Worm (Caenorhabditis elegans) whole organism, late embryonic: ENCODE measurements around the gene snpn-1.

ENCODE experiments used
- C08G9.2 ChIP-seq: sonication (generic microtip); optimal IDR thresholded peaks from 2 replicates; lab custom pipeline; 2016; ENCODE audit warnings: mild to moderate bottlenecking, missing genetic modification characterization, moderate library complexity, missing compliant biosample characterization
- F13H6.1 ChIP-seq: sonication (generic microtip); optimal IDR thresholded peaks from 2 replicates; lab custom pipeline; 2016; ENCODE audit warnings: missing genetic modification characterization, missing compliant biosample characterization
- K02D7.2 ChIP-seq: sonication (generic microtip); optimal IDR thresholded peaks from 2 replicates; lab custom pipeline; 2017; ENCODE audit warnings: mild to moderate bottlenecking, missing genetic modification characterization, missing compliant biosample characterization
- T23F11.4 ChIP-seq: fragments of 200-800 bp; sonication (Bioruptor generic); optimal IDR thresholded peaks from 2 replicates; lab custom pipeline; 2018; ENCODE audit warnings: mild to moderate bottlenecking, missing genetic modification characterization, missing compliant biosample characterization
- ahr-1 ChIP-seq: sonication (generic microtip); optimal IDR thresholded peaks from 2 replicates; lab custom pipeline; 2016; ENCODE audit warnings: missing genetic modification characterization, missing compliant biosample characterization
- ama-1 ChIP-seq: fragments of 150-350 bp; optimal IDR thresholded peaks from 2 replicates; lab custom pipeline; 2014
- ceh-14 ChIP-seq: sonication (generic microtip); optimal IDR thresholded peaks from 2 replicates; lab custom pipeline; 2016; ENCODE audit warnings: missing genotype, missing genetic modification characterization, missing compliant biosample characterization
- ceh-18 ChIP-seq: sonication (generic microtip); optimal IDR thresholded peaks from 2 replicates; lab custom pipeline; 2016; ENCODE audit warnings: missing genetic modification characterization, missing compliant biosample characterization
- ceh-2 ChIP-seq: sonication (generic microtip); optimal IDR thresholded peaks from 2 replicates; lab custom pipeline; 2016; ENCODE audit warnings: missing genotype, missing genetic modification characterization, missing compliant biosample characterization
- ceh-24 ChIP-seq: sonication (generic microtip); optimal IDR thresholded peaks from 2 replicates; lab custom pipeline; 2016; ENCODE audit warnings: mild to moderate bottlenecking, missing genetic modification characterization, missing compliant biosample characterization
- ceh-45 ChIP-seq: fragments of 200-800 bp; sonication (Bioruptor generic); IDR thresholded peaks from 2 replicates; pipeline ENCODE4 v1.3.6; 2022; ENCODE audit warnings: missing genetic modification reagents, missing genetic modification characterization, missing compliant biosample characterization
- ceh-6 ChIP-seq: fragments of 200-800 bp; sonication (Bioruptor generic); optimal IDR thresholded peaks from 2 replicates; lab custom pipeline; 2018; ENCODE audit warnings: mild to moderate bottlenecking, missing genetic modification characterization, missing compliant biosample characterization
- ceh-9 ChIP-seq: sonication (generic microtip); optimal IDR thresholded peaks from 2 replicates; lab custom pipeline; 2016; ENCODE audit warnings: mild to moderate bottlenecking, missing genetic modification characterization, inconsistent platforms, missing compliant biosample characterization
- che-1 ChIP-seq: sonication (generic microtip); optimal IDR thresholded peaks from 2 replicates; lab custom pipeline; 2016; ENCODE audit warnings: mild to moderate bottlenecking, missing genetic modification characterization, missing compliant biosample characterization
- dve-1 ChIP-seq: sonication (generic microtip); optimal IDR thresholded peaks from 2 replicates; lab custom pipeline; 2017; ENCODE audit warnings: antibody characterized with exemption, mild to moderate bottlenecking, missing genetic modification characterization, missing compliant biosample characterization
- elt-4 ChIP-seq: sonication (generic microtip); optimal IDR thresholded peaks from 2 replicates; lab custom pipeline; 2016; ENCODE audit warnings: missing genetic modification characterization, missing compliant biosample characterization
- fax-1 ChIP-seq: sonication (generic microtip); optimal IDR thresholded peaks from 2 replicates; lab custom pipeline; 2016; ENCODE audit warnings: missing genotype, missing genetic modification characterization, missing compliant biosample characterization
- gmeb-2 ChIP-seq: sonication (generic microtip); optimal IDR thresholded peaks from 2 replicates; lab custom pipeline; 2016; ENCODE audit warnings: missing genetic modification characterization, inconsistent platforms, missing compliant biosample characterization
- hlh-30 ChIP-seq: sonication (generic microtip); optimal IDR thresholded peaks from 2 replicates; lab custom pipeline; 2017; ENCODE audit warnings: antibody characterized with exemption, missing genetic modification characterization, missing compliant biosample characterization; ENCODE audit not compliant: insufficient read depth
- hlh-6 ChIP-seq: sonication (generic microtip); optimal IDR thresholded peaks from 2 replicates; lab custom pipeline; 2016; ENCODE audit warnings: missing genotype, missing genetic modification characterization, missing compliant biosample characterization
- hlh-8 ChIP-seq: sonication (generic microtip); optimal IDR thresholded peaks from 2 replicates; lab custom pipeline; 2016; ENCODE audit warnings: missing genotype, missing genetic modification characterization, missing compliant biosample characterization
- madf-2 ChIP-seq: sonication (generic microtip); optimal IDR thresholded peaks from 2 replicates; lab custom pipeline; 2017; ENCODE audit warnings: missing genetic modification characterization, missing compliant biosample characterization
- mec-3 ChIP-seq: sonication (generic microtip); optimal IDR thresholded peaks from 2 replicates; lab custom pipeline; 2016; ENCODE audit warnings: borderline replicate concordance, missing genetic modification characterization, missing compliant biosample characterization
- nfya-1 ChIP-seq: sonication (generic microtip); optimal IDR thresholded peaks from 2 replicates; lab custom pipeline; 2017; ENCODE audit warnings: missing genetic modification characterization, mild to moderate bottlenecking, missing compliant biosample characterization, antibody characterized with exemption, moderate library complexity
- nhr-232 ChIP-seq: sonication (generic microtip); optimal IDR thresholded peaks from 2 replicates; lab custom pipeline; 2016; ENCODE audit warnings: missing genetic modification characterization, missing compliant biosample characterization
- pat-9 ChIP-seq: fragments of 200-800 bp; sonication (Bioruptor generic); optimal IDR thresholded peaks from 2 replicates; lab custom pipeline; 2018; ENCODE audit warnings: mild to moderate bottlenecking, missing genetic modification characterization, moderate library complexity, missing compliant biosample characterization
- pax-1 ChIP-seq: fragments of 150-350 bp; optimal IDR thresholded peaks from 2 replicates; lab custom pipeline; 2014; ENCODE audit warnings: missing biosample characterization, missing genetic modification characterization
- pha-4 ChIP-seq: fragments of 150-350 bp; optimal IDR thresholded peaks from 2 replicates; lab custom pipeline; 2018; ENCODE audit warnings: missing biosample characterization, missing genetic modification reagents, missing genetic modification characterization
- pqm-1 ChIP-seq: sonication (generic microtip); optimal IDR thresholded peaks from 2 replicates; lab custom pipeline; 2016; ENCODE audit warnings: missing genetic modification characterization, missing compliant biosample characterization
- pros-1 ChIP-seq: fragments of 150-350 bp; optimal IDR thresholded peaks from 2 replicates; lab custom pipeline; 2014; ENCODE audit warnings: missing biosample characterization, missing genetic modification reagents, missing genetic modification characterization
- ref-2 ChIP-seq: sonication (generic microtip); optimal IDR thresholded peaks from 2 replicates; lab custom pipeline; 2016; ENCODE audit warnings: missing genetic modification characterization, missing compliant biosample characterization
- rnt-1 ChIP-seq: sonication (generic microtip); optimal IDR thresholded peaks from 2 replicates; lab custom pipeline; 2016; ENCODE audit warnings: missing genetic modification characterization, missing compliant biosample characterization
- sdc-2 ChIP-seq: sonication (generic microtip); optimal IDR thresholded peaks from 2 replicates; lab custom pipeline; 2016; ENCODE audit warnings: missing genotype, missing genetic modification characterization, missing compliant biosample characterization
- sox-2 ChIP-seq: fragments of 200-800 bp; sonication (Bioruptor generic); IDR thresholded peaks from 2 replicates; pipeline ENCODE4 v1.3.6; 2022; ENCODE audit warnings: missing genetic modification reagents, missing genetic modification characterization, missing compliant biosample characterization
- sox-4 ChIP-seq: sonication (generic microtip); optimal IDR thresholded peaks from 2 replicates; lab custom pipeline; 2017; ENCODE audit warnings: mild to moderate bottlenecking, missing genetic modification characterization, inconsistent platforms, missing compliant biosample characterization
- syd-9 ChIP-seq: sonication (generic microtip); optimal IDR thresholded peaks from 2 replicates; lab custom pipeline; 2016; ENCODE audit warnings: mild to moderate bottlenecking, missing genetic modification characterization, moderate library complexity, missing compliant biosample characterization
- tbx-2 ChIP-seq: sonication (generic microtip); optimal IDR thresholded peaks from 2 replicates; lab custom pipeline; 2016; ENCODE audit warnings: missing genetic modification characterization, missing compliant biosample characterization
- ttx-3 ChIP-seq: sonication (generic microtip); optimal IDR thresholded peaks from 2 replicates; lab custom pipeline; 2016; ENCODE audit warnings: missing genetic modification reagents, missing genetic modification characterization, missing compliant biosample characterization
- unc-3 ChIP-seq, 2 experiments: fragments of 200-800 bp in 1 of 2; sonication (Bioruptor generic) in 1 of 2; sonication (generic microtip) in 1 of 2; conservative IDR thresholded peaks in 1 of 2; optimal IDR thresholded peaks in 1 of 2; 2 replicates each; pipeline versions ENCODE4 v1.3.6 to Lab custom; 2016 to 2022; ENCODE audit warnings: missing compliant biosample characterization in 2 of 2, missing genetic modification characterization in 2 of 2, missing genetic modification reagents in 1 of 2
- unc-55 ChIP-seq: sonication (generic microtip); optimal IDR thresholded peaks from 2 replicates; lab custom pipeline; 2017; ENCODE audit warnings: missing biosample characterization, missing genetic modification reagents, missing genetic modification characterization
- zip-5 ChIP-seq: sonication (generic microtip); optimal IDR thresholded peaks from 2 replicates; lab custom pipeline; 2016; ENCODE audit warnings: missing genetic modification characterization, missing compliant biosample characterization

The snpn-1 gene

DNA sequence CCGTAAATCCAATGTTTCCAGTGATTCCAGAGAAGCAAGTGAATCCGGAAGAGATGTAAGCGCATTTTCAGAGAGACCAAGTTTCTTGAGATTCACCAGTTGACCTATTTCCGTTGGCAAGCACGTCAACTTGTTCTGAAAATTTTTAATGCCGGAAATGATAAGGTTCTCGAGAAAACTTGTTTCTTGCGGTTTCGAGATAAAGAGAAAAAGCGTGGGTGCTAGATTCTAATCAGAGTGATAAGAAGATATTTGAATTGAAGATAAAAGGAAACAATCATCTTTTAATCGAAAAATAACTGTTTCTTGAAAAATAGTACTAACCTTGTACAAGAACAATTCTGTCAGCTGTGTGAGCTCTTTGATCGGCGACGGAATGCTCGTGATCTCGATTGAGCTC is 40.9 kb upstream of the snpn-1 start:
- TF ChIP-seq sdc-2 (tag; lab: Kevin White, UChicago) (no peak), mec-3 (tag; lab: Kevin White, UChicago) (no peak), ama-1 (lab: Kevin White, UChicago) (no peak), fax-1 (tag; lab: Kevin White, UChicago) (no peak), unc-3 (GFP tag; conservative IDR thresholded peaks at IDR 0.05; lab: Robert Waterston, UW) (no peak), unc-3 (tag; optimal IDR thresholded peaks at IDR 0.05; lab: Kevin White, UChicago) (no peak), pros-1 (tag; lab: Kevin White, UChicago) (no peak), gmeb-2 (tag; lab: Kevin White, UChicago) (no peak), hlh-6 (tag; lab: Kevin White, UChicago) (no peak), ceh-24 (tag; lab: Kevin White, UChicago) (no peak), sox-2 (GFP tag; lab: Robert Waterston, UW) (no peak), ttx-3 (tag; lab: Kevin White, UChicago) (no peak), C08G9.2 (tag; lab: Kevin White, UChicago) (no peak), zip-5 (tag; lab: Kevin White, UChicago) (no peak), ceh-9 (no peak), ref-2 (tag; lab: Kevin White, UChicago) (no peak), rnt-1 (tag; lab: Kevin White, UChicago) (no peak), T23F11.4 (GFP tag; lab: Kevin White, UChicago) (no peak), pqm-1 (no peak), elt-4 (tag; lab: Kevin White, UChicago) (no peak), ahr-1 (tag; lab: Kevin White, UChicago) (no peak)

DNA sequence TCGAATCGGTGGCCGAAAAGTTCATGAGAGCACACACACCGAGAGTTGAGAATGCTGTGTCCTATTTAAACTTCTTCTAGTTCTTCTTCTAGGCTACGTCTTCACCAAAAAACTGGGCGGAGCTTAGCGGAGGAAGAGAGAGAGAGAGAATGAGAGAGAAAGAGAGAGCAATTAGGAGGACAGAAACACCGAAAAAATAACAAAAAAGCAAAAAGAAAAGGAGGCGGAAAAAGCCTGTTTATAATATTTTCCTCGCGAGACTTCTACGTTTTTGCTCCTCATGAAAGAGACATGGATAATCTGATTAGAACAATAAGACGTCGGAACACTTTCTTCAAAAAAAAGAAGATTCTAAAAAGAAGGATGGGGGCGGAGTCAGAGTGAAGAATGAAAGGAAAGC is 31.2 kb upstream of the snpn-1 start, which contains the start of gene tkr-3:
tkr-3 (minus strand) TSS at position 101 of the 400 bp plus-strand sequence.
- TF ChIP-seq sox-4 (no peak), che-1 (tag; lab: Kevin White, UChicago) (no peak), pax-1 (tag; lab: Kevin White, UChicago) (no peak), nfya-1 (tag; lab: Kevin White, UChicago) (no peak), ceh-2 (tag; lab: Kevin White, UChicago) (no peak), pha-4 (tag; lab: Kevin White, UChicago) (no peak), unc-3 (GFP tag; conservative IDR thresholded peaks at IDR 0.05; lab: Robert Waterston, UW) (no peak), unc-3 (tag; optimal IDR thresholded peaks at IDR 0.05; lab: Kevin White, UChicago) (no peak), ceh-9 (no peak), ceh-45 (GFP tag; lab: Robert Waterston, UW) (no peak), unc-55 (GFP tag; lab: Kevin White, UChicago) (no peak), syd-9 (tag; lab: Kevin White, UChicago) (no peak), pat-9 (no peak), ceh-6 (no peak), K02D7.2 (tag; lab: Kevin White, UChicago) (no peak), C08G9.2 (tag; lab: Kevin White, UChicago) (no peak), hlh-30 (no peak)

DNA sequence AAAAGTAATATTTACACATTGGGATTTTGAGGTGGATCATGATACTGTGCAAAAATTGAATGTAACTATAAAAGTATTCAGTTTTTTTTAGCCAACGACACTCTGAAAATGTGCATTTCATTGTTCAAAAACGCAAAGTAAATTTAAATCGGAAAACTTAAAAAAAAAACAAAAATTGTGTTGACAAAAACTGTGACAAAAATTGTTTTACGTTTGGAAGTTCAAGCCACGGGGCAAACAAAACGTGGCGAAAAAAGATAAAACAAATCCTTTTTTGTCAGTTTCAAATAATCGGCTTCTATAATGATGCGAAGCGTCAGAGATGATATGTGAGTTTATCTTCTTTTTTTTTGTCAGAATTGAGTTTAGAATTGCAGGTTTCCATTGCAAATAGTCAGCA is 20.7 kb upstream of the snpn-1 start, which contains the start of gene AC7.3:
AC7.3 (plus strand) TSS at position 301 of the 400 bp plus-strand sequence.
- no peak for TF ChIP-seq hlh-8 (tag; lab: Kevin White, UChicago)
- no peak for TF ChIP-seq nhr-232 (tag; lab: Kevin White, UChicago)
- no peak for TF ChIP-seq ceh-18
- TF ChIP-seq tbx-2 = no peak
- no peak for TF ChIP-seq F13H6.1 (tag; lab: Kevin White, UChicago)
- TF ChIP-seq madf-2 (tag; lab: Kevin White, UChicago) = no peak
- no peak for TF ChIP-seq pros-1 (tag; lab: Kevin White, UChicago)
- no peak for TF ChIP-seq sox-2 (GFP tag; lab: Robert Waterston, UW)
- no peak for TF ChIP-seq che-1 (tag; lab: Kevin White, UChicago)
- no peak for TF ChIP-seq ceh-14 (tag; lab: Kevin White, UChicago)
- no peak for TF ChIP-seq dve-1 (tag; lab: Kevin White, UChicago)
